Worm (Caenorhabditis elegans) whole organism, midembryonic: Measurements from ENCODE around the gene nlp-59.

Experiments used
- T22C8.4 ChIP-seq: fragments of 200-800 bp; sonication (Bioruptor generic); IDR thresholded peaks from 2 replicates; pipeline ENCODE4 v1.3.6; 2022; ENCODE audit warnings: missing genetic modification characterization, missing compliant biosample characterization
- klf-2 ChIP-seq: fragments of 200-800 bp; sonication (Bioruptor generic); conservative IDR thresholded peaks from 2 replicates; pipeline ENCODE4 v1.3.6; 2022; ENCODE audit warnings: missing genetic modification reagents, missing genetic modification characterization, missing compliant biosample characterization
- tab-1 ChIP-seq: fragments of 200-800 bp; sonication (Bioruptor generic); IDR thresholded peaks from 2 replicates; pipeline ENCODE4 v1.3.6; 2022; ENCODE audit warnings: missing genetic modification characterization, missing compliant biosample characterization

- no peak for TF ChIP-seq klf-2 (GFP tag; lab: Robert Waterston, UW)
- TF ChIP-seq T22C8.4 = no peak
- TF ChIP-seq tab-1 (GFP tag; lab: Robert Waterston, UW) = no peak
These were observed 22.7 kb upstream of the nlp-59 start for ce11 chrV:14948566-14948965.
